Fruit fly (Drosophila melanogaster) whole organism, embryonic: Measurements from ENCODE around the gene SPH93.

Experiments
- Atf-2 ChIP-seq: fragments of 200-800 bp; sonication (Bioruptor generic); optimal IDR thresholded peaks from 2 replicates; lab custom pipeline; 2016; ENCODE audit warnings: missing biosample characterization, missing genetic modification characterization
- CG12299 ChIP-seq: fragments of 200-800 bp; sonication (Bioruptor generic); optimal IDR thresholded peaks from 2 replicates; lab custom pipeline; 2018; ENCODE audit warnings: missing biosample characterization, mild to moderate bottlenecking, missing genetic modification characterization
- CG3065 ChIP-seq: fragments of 200-800 bp; sonication (Bioruptor generic); optimal IDR thresholded peaks from 2 replicates; lab custom pipeline; 2016; ENCODE audit warnings: missing biosample characterization, missing genetic modification characterization
- Ssrp ChIP-seq: fragments of 200-800 bp; sonication (Bioruptor generic); optimal IDR thresholded peaks from 2 replicates; lab custom pipeline; 2018; ENCODE audit warnings: missing biosample characterization, mild to moderate bottlenecking, missing genetic modification characterization, moderate library complexity
- cad ChIP-seq: fragments of >200 bp; optimal IDR thresholded peaks from 2 replicates; lab custom pipeline; 2017; ENCODE audit warnings: missing biosample characterization, missing genetic modification characterization
- cato ChIP-seq: fragments of 200-800 bp; sonication (Bioruptor generic); optimal IDR thresholded peaks from 2 replicates; lab custom pipeline; 2016; ENCODE audit warnings: missing biosample characterization, missing genetic modification characterization, borderline replicate concordance
- gcm ChIP-seq: fragments of 200-800 bp; sonication (Bioruptor generic); optimal IDR thresholded peaks from 2 replicates; lab custom pipeline; 2019; ENCODE audit warnings: missing biosample characterization, mild to moderate bottlenecking, missing genetic modification characterization, moderate library complexity
- pzg ChIP-seq: fragments of 200-800 bp; sonication (Bioruptor generic); optimal IDR thresholded peaks from 3 replicates; lab custom pipeline; 2018; ENCODE audit warnings: missing biosample characterization, mild to moderate bottlenecking, missing genetic modification characterization, moderate library complexity
- run ChIP-seq: fragments of 200-800 bp; sonication (Bioruptor generic); optimal IDR thresholded peaks from 3 replicates; lab custom pipeline; 2018; ENCODE audit warnings: missing biosample characterization, mild to moderate bottlenecking, missing genetic modification characterization
- so ChIP-seq: fragments of 200-800 bp; sonication (Bioruptor generic); IDR thresholded peaks from 3 replicates; pipeline ENCODE4 v1.3.6; 2022; ENCODE audit warnings: missing biosample characterization, missing genetic modification characterization

- TF ChIP-seq gcm (GFP tag; lab: Kevin White, UChicago) (no peak), CG12299 (no peak), Atf-2 (no peak), cad (GFP tag; lab: Kevin White, UChicago) (no peak), Ssrp (tag; lab: Kevin White, UChicago) (no peak), pzg (GFP tag; lab: Kevin White, UChicago) (no peak), cato (GFP tag; lab: Kevin White, UChicago) (no peak), so (GFP tag; lab: Robert Waterston, UW) (no peak), run (tag; lab: Kevin White, UChicago) (no peak), CG3065 (no peak)
These were observed 37.0 kb upstream of the SPH93 start for dm6 chr2L:17492680-17493079.
